Worm (Caenorhabditis elegans) whole organism, mixed stage, embryonic: ENCODE measurements around the gene C27A7.9.
"Not testable (repeated sequence)": the region's sequence is repeated elsewhere in the genome, so short reads cannot be mapped to it uniquely, and the experiment has no call there.

ENCODE experiments used
- M03D4.4 ChIP-seq: sonication (generic microtip); optimal IDR thresholded peaks from 2 replicates; lab custom pipeline; 2017; ENCODE audit warnings: mild to moderate bottlenecking, missing genetic modification characterization, missing compliant biosample characterization
- bed-3 ChIP-seq: fragments of 200-800 bp; sonication (Bioruptor generic); optimal IDR thresholded peaks from 3 replicates; lab custom pipeline; 2018; ENCODE audit warnings: mild to moderate bottlenecking, missing genetic modification characterization, moderate library complexity, missing compliant biosample characterization
- blmp-1 ChIP-seq: fragments of 150-350 bp; optimal IDR thresholded peaks from 2 replicates; lab custom pipeline; 2014; ENCODE audit warnings: missing biosample characterization, missing genetic modification characterization
- ceh-83 ChIP-seq: fragments of 200-800 bp; sonication (Bioruptor generic); optimal IDR thresholded peaks from 2 replicates; lab custom pipeline; 2018; ENCODE audit warnings: mild to moderate bottlenecking, missing genetic modification characterization, missing compliant biosample characterization
- drap-1 ChIP-seq: fragments of 200-800 bp; sonication (Bioruptor generic); optimal IDR thresholded peaks from 3 replicates; lab custom pipeline; 2018; ENCODE audit warnings: mild to moderate bottlenecking, missing genetic modification characterization, missing compliant biosample characterization
- elt-1 ChIP-seq: sonication (generic microtip); optimal IDR thresholded peaks from 2 replicates; lab custom pipeline; 2017; ENCODE audit warnings: missing genetic modification characterization, mild to moderate bottlenecking, missing compliant biosample characterization, antibody characterized with exemption, moderate library complexity, borderline replicate concordance; ENCODE audit not compliant: insufficient read depth
- elt-3 ChIP-seq: fragments of 150-350 bp; optimal IDR thresholded peaks from 2 replicates; lab custom pipeline; 2014; ENCODE audit warnings: missing biosample characterization, missing genetic modification characterization
- flh-1 ChIP-seq: fragments of 200-800 bp; sonication (Bioruptor generic); optimal IDR thresholded peaks from 2 replicates; lab custom pipeline; 2018; ENCODE audit warnings: mild to moderate bottlenecking, missing genetic modification characterization, moderate library complexity, missing compliant biosample characterization
- ham-2 ChIP-seq: fragments of 200-800 bp; sonication (Bioruptor generic); optimal IDR thresholded peaks from 2 replicates; lab custom pipeline; 2018; ENCODE audit warnings: mild to moderate bottlenecking, missing genetic modification characterization, missing compliant biosample characterization
- hlh-1 ChIP-seq: fragments of 150-350 bp; optimal IDR thresholded peaks from 2 replicates; lab custom pipeline; 2014; ENCODE audit warnings: missing biosample characterization, missing genetic modification reagents, missing genetic modification characterization
- lin-32 ChIP-seq: fragments of 200-800 bp; sonication (Bioruptor generic); optimal IDR thresholded peaks from 2 replicates; lab custom pipeline; 2018; ENCODE audit warnings: mild to moderate bottlenecking, missing genetic modification characterization, missing compliant biosample characterization
- lsy-2 ChIP-seq: fragments of 150-350 bp; optimal IDR thresholded peaks from 2 replicates; lab custom pipeline; 2014; ENCODE audit warnings: missing biosample characterization, missing genetic modification characterization
- mab-5 ChIP-seq: fragments of 150-350 bp; optimal IDR thresholded peaks from 2 replicates; lab custom pipeline; 2014; ENCODE audit warnings: missing biosample characterization, missing genetic modification characterization
- mep-1 ChIP-seq: fragments of 150-350 bp; optimal IDR thresholded peaks from 2 replicates; lab custom pipeline; 2017; ENCODE audit warnings: missing biosample characterization, missing genetic modification reagents, missing genetic modification characterization, inconsistent platforms
- mls-2 ChIP-seq: sonication (generic microtip); optimal IDR thresholded peaks from 2 replicates; lab custom pipeline; 2016; ENCODE audit warnings: mild to moderate bottlenecking, missing genetic modification characterization, moderate library complexity, missing compliant biosample characterization
- nhr-12 ChIP-seq: fragments of 150-350 bp; optimal IDR thresholded peaks from 2 replicates; lab custom pipeline; 2014; ENCODE audit warnings: missing biosample characterization, missing genetic modification characterization
- nhr-2 ChIP-seq: fragments of 150-350 bp; optimal IDR thresholded peaks from 2 replicates; lab custom pipeline; 2014; ENCODE audit warnings: missing biosample characterization, missing genetic modification characterization
- nhr-28 ChIP-seq: fragments of 150-350 bp; optimal IDR thresholded peaks from 2 replicates; lab custom pipeline; 2014; ENCODE audit warnings: missing biosample characterization, missing genetic modification characterization
- nhr-76 ChIP-seq: sonication (generic microtip); optimal IDR thresholded peaks from 2 replicates; lab custom pipeline; 2017; ENCODE audit warnings: missing biosample characterization, missing genetic modification characterization
- pha-4 ChIP-seq: fragments of 150-350 bp; optimal IDR thresholded peaks from 2 replicates; lab custom pipeline; 2018; ENCODE audit warnings: missing biosample characterization, missing genetic modification reagents, missing genetic modification characterization
- sem-2 ChIP-seq: fragments of 200-800 bp; sonication (Bioruptor generic); optimal IDR thresholded peaks from 2 replicates; lab custom pipeline; 2018; ENCODE audit warnings: mild to moderate bottlenecking, missing genetic modification characterization, missing compliant biosample characterization
- snpc-4 ChIP-seq: fragments of 150-350 bp; optimal IDR thresholded peaks from 2 replicates; lab custom pipeline; 2014; ENCODE audit warnings: missing biosample characterization, missing genetic modification characterization
- sptf-1 ChIP-seq: sonication (generic microtip); optimal IDR thresholded peaks from 2 replicates; lab custom pipeline; 2017; ENCODE audit warnings: mild to moderate bottlenecking, missing genetic modification characterization, moderate library complexity, missing compliant biosample characterization
- tbx-8 ChIP-seq: fragments of 200-800 bp; sonication (Bioruptor generic); optimal IDR thresholded peaks from 2 replicates; lab custom pipeline; 2018; ENCODE audit warnings: mild to moderate bottlenecking, missing genetic modification characterization, moderate library complexity, missing compliant biosample characterization
- unc-120 ChIP-seq: sonication (generic microtip); optimal IDR thresholded peaks from 2 replicates; lab custom pipeline; 2017; ENCODE audit warnings: missing genetic modification characterization, missing compliant biosample characterization; ENCODE audit not compliant: poor library complexity, severe bottlenecking
- unc-39 ChIP-seq: fragments of 150-350 bp; optimal IDR thresholded peaks from 2 replicates; lab custom pipeline; 2014; ENCODE audit warnings: missing biosample characterization, missing genetic modification characterization
- unc-62 ChIP-seq: fragments of 150-350 bp; optimal IDR thresholded peaks from 2 replicates; lab custom pipeline; 2014; ENCODE audit warnings: missing biosample characterization, missing genetic modification reagents, missing genetic modification characterization
- ztf-11 ChIP-seq: fragments of 150-350 bp; optimal IDR thresholded peaks from 2 replicates; lab custom pipeline; 2014; ENCODE audit warnings: missing biosample characterization, missing genetic modification characterization

The C27A7.9 gene

ce11 chrV:12137942-12138341, 16.5 kb downstream of the C27A7.9 start:
- no peak for TF ChIP-seq mab-5 (tag; lab: Kevin White, UChicago)
- TF ChIP-seq hlh-1 (tag; lab: Kevin White, UChicago) = no peak
- no peak for TF ChIP-seq bed-3 (GFP tag; lab: Kevin White, UChicago)
- TF ChIP-seq unc-39 = no peak

- not testable (repeated sequence) for TF ChIP-seq ham-2 (GFP tag; lab: Kevin White, UChicago); mab-5 (tag; lab: Kevin White, UChicago); unc-39
Observed at ce11 chrV:12131157-12131556, 23.3 kb downstream of the C27A7.9 start, which contains the start of gene enpp-1. TSS of gene enpp-1 (plus strand) at chrV:12131457.

- TF ChIP-seq mep-1; bed-3 (GFP tag; lab: Kevin White, UChicago); lsy-2 (tag; lab: Kevin White, UChicago): not testable (repeated sequence)
Observed at ce11 chrV:12130688-12131087, 23.8 kb downstream of the C27A7.9 start, which contains the start of gene C27A7.6. TSS of gene C27A7.6 (minus strand) at chrV:12130788.

- TF ChIP-seq flh-1 (GFP tag; lab: Kevin White, UChicago) = no peak
- no peak for TF ChIP-seq ham-2 (GFP tag; lab: Kevin White, UChicago)
- no peak for TF ChIP-seq pha-4 (tag; lab: Kevin White, UChicago)
Observed at ce11 chrV:12121274-12121673, 33.2 kb downstream of the C27A7.9 start, which contains the start of gene C13C4.6. TSS of gene C13C4.6 (plus strand) at chrV:12121574.

ce11 chrV:12120381-12120780, 34.1 kb downstream of the C27A7.9 start, which contains the start of gene C13C4.7:
TSS of gene C13C4.7 (minus strand) at chrV:12120481.
- TF ChIP-seq drap-1 (GFP tag; lab: Kevin White, UChicago) = no peak
- no peak for TF ChIP-seq pha-4 (tag; lab: Kevin White, UChicago)
- TF ChIP-seq snpc-4 (tag; lab: Kevin White, UChicago) = no peak

ce11 chrV:12117567-12118053, 36.8 kb downstream of the C27A7.9 start, which contains the start of gene C13C4.8:
TSS of gene C13C4.8 (plus strand) at chrV:12118003.
- TF ChIP-seq snpc-4 (tag; lab: Kevin White, UChicago) (no peak), bed-3 (GFP tag; lab: Kevin White, UChicago) (no peak)

ce11 chrV:12115150-12115549, 39.3 kb downstream of the C27A7.9 start:
- TF ChIP-seq unc-62 (no peak), hlh-1 (tag; lab: Kevin White, UChicago) (no peak), blmp-1 (tag; lab: Kevin White, UChicago) (no peak), tbx-8 (no peak), snpc-4 (tag; lab: Kevin White, UChicago) (no peak), sem-2 (GFP tag; lab: Kevin White, UChicago) (no peak), drap-1 (GFP tag; lab: Kevin White, UChicago) (no peak), elt-1 (tag; lab: Kevin White, UChicago) (no peak), mls-2 (tag; lab: Kevin White, UChicago) (no peak), ztf-11 (no peak), nhr-12 (tag; lab: Kevin White, UChicago) (no peak), ham-2 (GFP tag; lab: Kevin White, UChicago) (no peak), unc-39 (no peak), ceh-83 (GFP tag; lab: Kevin White, UChicago) (no peak), M03D4.4 (tag; lab: Kevin White, UChicago) (no peak), nhr-28 (no peak), unc-120 (tag; lab: Kevin White, UChicago) (no peak), sptf-1 (no peak)

- TF ChIP-seq lin-32 (GFP tag; lab: Kevin White, UChicago) (no peak), unc-120 (tag; lab: Kevin White, UChicago) (no peak), sem-2 (GFP tag; lab: Kevin White, UChicago) (no peak), mab-5 (tag; lab: Kevin White, UChicago) (no peak), nhr-2 (tag; lab: Kevin White, UChicago) (no peak), tbx-8 (no peak), nhr-12 (tag; lab: Kevin White, UChicago) (no peak), elt-3 (no peak), hlh-1 (tag; lab: Kevin White, UChicago) (no peak), nhr-76 (tag; lab: Kevin White, UChicago) (no peak)
Observed at ce11 chrV:12114693-12115092, 39.8 kb downstream of the C27A7.9 start, which contains the start of gene spin-1. TSS of gene spin-1 (plus strand) at chrV:12114993.
